Fruit fly (Drosophila melanogaster) S2 (cell line): ENCODE data around the gene CG12880.

ENCODE experiments used
- CG8478 ChIP-seq: fragments of >200 bp; optimal IDR thresholded peaks from 2 replicates; lab custom pipeline; 2018
- CTCF ChIP-seq, 2 experiments: fragments of >200 bp; optimal IDR thresholded peaks; 2 replicates each; lab custom pipeline; 2018

Gene CG12880

DNA sequence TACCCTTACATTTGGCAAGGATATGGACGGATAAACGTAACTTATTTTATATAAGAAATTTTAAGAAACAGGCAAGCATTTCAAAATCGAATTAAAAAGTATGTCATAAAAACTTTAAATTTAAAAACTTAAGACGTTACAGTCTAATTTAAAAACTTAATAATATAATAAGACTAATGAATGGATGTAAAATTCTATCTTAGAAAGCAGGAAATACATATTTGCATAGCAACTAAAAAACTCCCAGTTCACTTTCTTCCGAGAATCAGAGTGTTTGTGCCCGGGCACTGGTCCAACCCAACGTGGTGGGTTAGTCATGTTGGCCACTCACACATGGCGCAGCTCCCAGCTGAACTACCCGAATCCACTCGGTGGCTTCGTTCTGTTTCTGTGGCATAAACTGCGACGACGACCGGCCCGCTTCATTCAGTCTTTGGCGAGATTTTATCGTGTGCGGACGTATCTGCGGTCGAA is at the start of gene CG12880:
Gene CG12880 (plus strand): TSS at position 424 of the 474 bp plus-strand sequence.
- TF ChIP-seq CG8478 (lab: Kevin White, UChicago) (no peak), CTCF (optimal IDR thresholded peaks at IDR 0.05; lab: Kevin White, UChicago) (no peak)

DNA sequence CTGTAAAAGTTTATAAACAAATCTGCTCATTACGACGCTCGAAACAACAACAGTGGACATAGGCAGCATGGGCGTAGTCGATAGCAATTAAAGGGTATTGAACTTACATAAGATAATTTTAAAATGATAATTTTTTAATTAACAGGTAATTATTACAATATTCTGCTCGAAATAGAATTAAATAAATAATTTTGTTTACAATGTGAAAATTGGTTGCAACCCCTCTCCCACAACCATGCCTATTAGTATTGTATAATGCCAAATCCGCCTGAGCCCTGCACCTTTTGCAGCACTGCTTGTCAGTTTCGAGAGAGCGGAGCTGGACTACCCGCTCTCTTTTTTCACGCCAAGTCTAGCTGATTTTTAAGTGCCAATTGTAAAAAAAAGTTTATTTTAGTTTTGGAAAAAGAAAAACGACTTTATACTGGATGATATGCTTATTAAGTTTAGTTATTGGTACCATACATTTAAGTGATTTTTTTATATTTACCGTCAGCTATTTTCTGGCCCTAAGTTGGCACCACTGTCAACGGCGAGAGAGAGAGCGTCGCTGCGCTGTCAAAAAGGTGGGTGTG is 49.7 kb upstream of the CG12880 start, which contains the start of the genes CG5611 and Mtl:
Gene CG5611 (minus strand): TSS at position 51 of the 575 bp plus-strand sequence.
Gene Mtl (plus strand): TSS at position 403 of the 575 bp plus-strand sequence.
- TF ChIP-seq CG8478 (lab: Kevin White, UChicago) = no peak
- no peak for TF ChIP-seq CTCF (optimal IDR thresholded peaks at IDR 0.05; lab: Kevin White, UChicago)

dm6 chr3R:27636720-27637119 is 49.0 kb upstream of the CG12880 start:
- TF ChIP-seq CTCF (optimal IDR thresholded peaks at IDR 0.05; lab: Kevin White, UChicago) (no peak), CG8478 (lab: Kevin White, UChicago) (no peak)

DNA sequence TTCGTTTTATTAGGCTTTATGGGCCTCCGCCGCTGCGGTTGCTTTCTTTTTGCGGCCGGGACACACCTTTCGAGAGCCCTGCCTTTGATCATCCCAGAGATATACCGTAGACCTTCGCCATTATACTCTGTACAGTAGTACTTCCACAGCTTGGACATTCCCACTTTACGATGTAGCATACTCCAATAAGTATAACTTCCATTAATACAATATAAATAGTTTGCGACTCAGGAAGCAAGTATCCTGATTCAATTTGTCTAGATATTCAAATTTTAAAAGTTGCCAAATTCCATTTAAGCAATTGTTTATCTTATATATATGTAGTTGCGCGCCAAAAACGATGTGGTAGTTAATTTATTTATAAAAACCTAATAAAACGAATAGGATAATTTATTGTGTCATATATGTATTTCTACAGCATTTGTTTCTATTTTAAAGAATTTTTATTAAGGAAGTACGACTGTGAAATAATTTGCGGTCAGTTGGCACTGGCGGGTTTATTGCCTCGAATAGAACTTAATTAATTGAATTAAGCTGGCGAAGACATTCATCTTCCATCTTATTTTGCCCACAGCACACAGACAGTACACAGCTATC is 48.4 kb upstream of the CG12880 start:
- TF ChIP-seq CG8478 (lab: Kevin White, UChicago) = no peak
- TF ChIP-seq CTCF (optimal IDR thresholded peaks at IDR 0.05; lab: Kevin White, UChicago) = no peak

dm6 chr3R:27643080-27643479 is 42.7 kb upstream of the CG12880 start:
- no peak for TF ChIP-seq CTCF (optimal IDR thresholded peaks at IDR 0.05; lab: Kevin White, UChicago)
- TF ChIP-seq CG8478 (lab: Kevin White, UChicago) = no peak

dm6 chr3R:27647817-27648216 is 37.9 kb upstream of the CG12880 start:
- TF ChIP-seq CTCF (optimal IDR thresholded peaks at IDR 0.05; lab: Kevin White, UChicago) (no peak), CG8478 (lab: Kevin White, UChicago) (no peak)

dm6 chr3R:27651710-27652109 is 34.1 kb upstream of the CG12880 start:
- TF ChIP-seq CG8478 (lab: Kevin White, UChicago) = no peak
- peak in 1 of 2 experiments; percentile 44 for TF ChIP-seq CTCF (optimal IDR thresholded peaks at IDR 0.05; lab: Kevin White, UChicago)

DNA sequence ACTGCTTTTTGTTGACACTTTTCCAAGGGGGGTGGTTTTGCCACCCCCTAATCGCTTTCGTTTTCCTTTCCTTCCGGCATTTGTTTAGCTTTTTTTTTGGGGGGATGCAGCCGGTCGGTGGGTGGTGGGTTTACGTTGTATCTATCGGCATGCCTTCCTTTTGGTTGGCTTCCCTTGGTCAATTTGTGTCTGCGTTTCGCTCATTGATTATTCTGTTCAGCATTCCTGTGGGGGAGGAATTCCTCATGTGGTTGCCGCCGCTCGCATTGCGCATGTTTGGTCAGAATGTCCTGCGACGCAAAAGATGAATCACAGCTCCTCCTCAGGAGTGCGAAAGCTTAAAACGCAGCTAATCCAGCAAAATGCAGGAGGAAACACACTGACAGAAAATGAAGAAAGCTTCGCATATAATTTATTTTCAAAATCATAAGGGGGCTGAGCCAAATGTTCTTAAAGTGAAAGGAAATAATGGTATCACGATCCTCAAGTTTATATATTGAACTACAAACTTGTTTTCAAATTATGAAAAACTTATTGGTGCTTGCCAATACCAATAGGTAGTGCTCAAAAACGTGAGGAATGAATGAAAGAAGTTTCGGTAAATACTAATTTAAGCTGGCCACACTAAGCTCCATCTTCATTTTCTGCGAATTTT is 33.5 kb upstream of the CG12880 start, which contains the start of gene RpS10a:
Gene RpS10a (plus strand): TSS at position 605 of the 655 bp plus-strand sequence.
- no peak for TF ChIP-seq CTCF (optimal IDR thresholded peaks at IDR 0.05; lab: Kevin White, UChicago)
- no peak for TF ChIP-seq CG8478 (lab: Kevin White, UChicago)

DNA sequence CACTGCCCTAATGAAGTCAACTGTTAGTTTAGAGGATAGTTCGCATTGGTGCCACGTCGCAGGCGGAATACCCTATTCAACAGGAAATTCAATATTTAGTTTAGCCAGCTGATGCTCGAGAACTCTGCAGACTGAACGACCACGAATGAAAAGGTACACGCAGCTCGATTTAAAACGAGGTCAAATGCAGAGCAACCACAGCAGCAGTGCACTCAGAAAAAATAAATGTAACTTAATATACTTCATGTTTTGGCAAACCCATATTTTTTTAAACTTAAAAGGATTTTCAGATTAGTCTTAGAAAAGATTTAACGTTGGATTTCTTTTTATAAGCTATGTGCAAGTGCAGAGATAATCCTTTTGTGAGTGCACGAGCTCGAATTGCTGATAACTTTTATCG is 30.7 kb upstream of the CG12880 start:
- TF ChIP-seq CTCF (optimal IDR thresholded peaks at IDR 0.05; lab: Kevin White, UChicago) (no peak), CG8478 (lab: Kevin White, UChicago) (no peak)

DNA sequence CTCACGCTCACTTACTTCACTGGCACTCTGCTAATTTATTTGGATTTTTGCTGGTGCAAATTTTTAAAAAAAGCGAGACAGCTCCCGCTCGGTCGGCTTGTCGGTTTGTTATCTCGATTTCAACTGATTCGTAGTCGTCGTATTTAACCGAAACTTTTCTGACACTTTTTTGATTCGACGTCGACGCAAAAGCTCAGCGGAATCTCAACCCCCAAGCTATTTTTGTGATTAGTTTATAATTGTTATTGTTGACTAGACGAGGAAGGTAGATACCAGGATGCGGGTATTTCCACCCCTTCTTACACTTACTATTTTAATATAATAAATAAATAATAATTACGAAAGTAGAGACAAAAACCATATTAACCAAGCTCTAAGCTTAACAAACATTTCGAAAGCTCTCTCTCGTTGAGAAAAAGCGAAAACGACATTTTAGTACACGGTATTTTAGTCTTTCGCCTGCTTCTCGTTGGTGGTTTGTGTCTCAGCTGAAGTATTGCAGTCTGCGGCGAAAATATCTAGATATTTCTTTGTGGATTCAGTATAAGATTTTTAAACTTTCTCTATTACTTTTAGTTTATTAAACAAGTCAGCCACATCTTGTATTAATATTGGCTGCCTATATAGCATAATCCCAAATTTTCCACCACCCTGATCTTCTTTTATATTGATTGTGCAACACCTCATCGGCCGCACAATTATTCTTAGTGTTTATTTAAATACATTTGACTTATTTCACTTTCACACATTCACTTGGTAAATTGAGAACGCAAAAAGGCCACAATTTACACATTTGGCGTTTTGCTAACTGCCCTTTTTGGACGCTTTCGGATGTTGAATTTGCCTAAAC is 28.9 kb upstream of the CG12880 start, which contains the start of gene tau:
Gene tau (minus strand): TSS at position 311 of the 850 bp plus-strand sequence.
- no peak for TF ChIP-seq CG8478 (lab: Kevin White, UChicago)
- TF ChIP-seq CTCF (optimal IDR thresholded peaks at IDR 0.05; lab: Kevin White, UChicago) = no peak

DNA sequence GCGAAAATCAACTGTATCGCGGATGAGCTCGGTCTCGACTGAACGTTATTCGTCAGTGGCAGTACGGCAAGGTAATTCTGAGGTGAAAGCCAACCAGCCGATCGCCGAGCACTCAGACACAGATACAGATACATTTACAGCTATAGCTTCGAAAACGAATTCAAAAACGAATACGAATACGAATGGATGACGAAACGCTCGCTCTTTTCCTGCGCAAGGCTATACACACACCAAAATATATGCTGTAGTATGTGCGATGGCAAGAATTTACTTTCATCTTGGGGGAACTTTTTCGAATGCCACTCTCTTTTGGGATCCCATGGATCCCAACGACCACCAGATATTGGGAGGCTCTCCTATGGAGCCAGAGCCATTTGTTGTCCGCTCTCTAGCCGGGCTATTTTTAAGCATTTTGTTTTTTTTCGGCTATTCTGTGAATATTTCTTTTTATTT is 25.6 kb upstream of the CG12880 start, which contains the start of gene Mlc1:
Gene Mlc1 (minus strand): TSS at position 51 of the 453 bp plus-strand sequence.
- no peak for TF ChIP-seq CG8478 (lab: Kevin White, UChicago)
- no peak for TF ChIP-seq CTCF (optimal IDR thresholded peaks at IDR 0.05; lab: Kevin White, UChicago)

- TF ChIP-seq CG8478 (lab: Kevin White, UChicago) (no peak), CTCF (optimal IDR thresholded peaks at IDR 0.05; lab: Kevin White, UChicago) (no peak)
Measured at dm6 chr3R:27661389-27661788, 24.4 kb upstream of the CG12880 start.

DNA sequence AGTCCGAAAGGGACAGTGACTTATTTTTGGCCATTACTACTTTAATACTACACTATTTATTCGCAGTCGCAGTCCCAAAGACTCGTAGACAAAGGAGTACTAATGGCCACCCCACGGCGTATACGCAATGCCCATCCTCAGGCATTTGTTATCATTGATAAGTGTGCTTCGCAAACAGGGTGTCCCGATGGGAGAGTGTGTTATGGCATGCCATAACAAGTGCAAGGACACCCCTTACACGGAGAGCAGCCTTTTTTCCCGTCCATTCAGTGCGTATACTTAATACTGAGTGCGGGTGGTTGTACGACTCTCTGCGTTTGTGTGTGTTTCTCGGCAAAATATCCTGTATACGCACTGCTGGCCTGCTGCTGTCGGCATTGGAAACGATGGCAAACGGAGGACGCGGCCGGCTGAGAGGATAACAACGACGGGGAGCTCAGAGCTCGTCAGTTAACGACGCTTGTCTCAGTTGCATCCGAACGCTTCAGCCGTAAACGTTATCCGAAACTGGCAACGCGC is 23.7 kb upstream of the CG12880 start, which contains the start of gene unc80:
Gene unc80 (plus strand): TSS at position 469 of the 519 bp plus-strand sequence.
- TF ChIP-seq CTCF (optimal IDR thresholded peaks at IDR 0.05; lab: Kevin White, UChicago) (no peak), CG8478 (lab: Kevin White, UChicago) (no peak)

dm6 chr3R:27662857-27663256 is 22.9 kb upstream of the CG12880 start:
- TF ChIP-seq CG8478 (lab: Kevin White, UChicago) (no peak), CTCF (optimal IDR thresholded peaks at IDR 0.05; lab: Kevin White, UChicago) (no peak)
